Fruit fly (Drosophila melanogaster): ENCODE data around the gene CG10864.

CG10864 gene

dm6 chr3R:18371346-18371745 is 40.1 kb downstream of the CG10864 start:
- TF ChIP-seq usp (GFP tag; optimal IDR thresholded peaks at IDR 0.05) (no peak), pan (optimal IDR thresholded peaks at IDR 0.05) (no peak), psq (optimal IDR thresholded peaks at IDR 0.05) (no peak), EcR (GFP tag; optimal IDR thresholded peaks at IDR 0.05) (no peak), CG8478 (optimal IDR thresholded peaks at IDR 0.05) (no peak), Dll (optimal IDR thresholded peaks at IDR 0.05) (no peak)

- TF ChIP-seq psq (optimal IDR thresholded peaks at IDR 0.05) (no peak), Dll (optimal IDR thresholded peaks at IDR 0.05) (no peak), usp (GFP tag; optimal IDR thresholded peaks at IDR 0.05) (no peak)
These were observed 42.8 kb downstream of the CG10864 start for dm6 chr3R:18368595-18368994.

dm6 chr3R:18366644-18366985 is 44.8 kb downstream of the CG10864 start:
- TF ChIP-seq usp (GFP tag; optimal IDR thresholded peaks at IDR 0.05) (no peak), CG8478 (optimal IDR thresholded peaks at IDR 0.05) (no peak), Dll (optimal IDR thresholded peaks at IDR 0.05) (no peak), EcR (GFP tag; optimal IDR thresholded peaks at IDR 0.05) (no peak), psq (optimal IDR thresholded peaks at IDR 0.05) (no peak), pan (optimal IDR thresholded peaks at IDR 0.05) (no peak)

dm6 chr3R:18365978-18366643 is 45.3 kb downstream of the CG10864 start, which contains the start of the genes WRNexo and Nup43:
WRNexo (minus strand) TSS chr3R:18366162.
Nup43 (plus strand) TSS chr3R:18366638.
- no peak for TF ChIP-seq CG8478 (optimal IDR thresholded peaks at IDR 0.05)

DNA sequence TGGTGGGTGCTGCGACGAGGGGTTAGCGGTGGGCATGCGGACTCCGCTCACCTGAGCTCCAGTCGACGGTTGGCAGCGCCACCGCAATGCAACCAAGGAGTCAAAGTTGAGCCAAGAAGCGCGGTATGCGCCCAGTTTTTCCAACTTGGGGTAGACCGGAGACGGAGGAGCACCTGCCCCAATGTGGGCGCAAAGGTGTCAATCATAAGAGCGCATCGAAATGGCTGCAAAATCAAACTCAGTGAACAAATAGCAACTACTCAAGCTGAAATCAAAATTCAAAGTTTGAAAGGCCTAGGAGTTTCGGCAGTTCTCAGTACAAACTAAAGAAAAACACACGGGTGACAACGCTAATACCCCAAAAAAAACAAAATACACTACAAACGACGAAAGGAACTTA is 49.7 kb downstream of the CG10864 start, which contains the start of gene hmw:
Gene hmw, plus strand, starts transcription at position 301 of the 400 bp plus-strand sequence.
- no peak for TF ChIP-seq Dll (optimal IDR thresholded peaks at IDR 0.05)
- TF ChIP-seq usp (GFP tag; optimal IDR thresholded peaks at IDR 0.05), result no peak
- no peak for TF ChIP-seq pan (optimal IDR thresholded peaks at IDR 0.05)
- no peak for TF ChIP-seq psq (optimal IDR thresholded peaks at IDR 0.05)
- no peak for TF ChIP-seq EcR (GFP tag; optimal IDR thresholded peaks at IDR 0.05)
- no peak for TF ChIP-seq CG8478 (optimal IDR thresholded peaks at IDR 0.05)

DNA sequence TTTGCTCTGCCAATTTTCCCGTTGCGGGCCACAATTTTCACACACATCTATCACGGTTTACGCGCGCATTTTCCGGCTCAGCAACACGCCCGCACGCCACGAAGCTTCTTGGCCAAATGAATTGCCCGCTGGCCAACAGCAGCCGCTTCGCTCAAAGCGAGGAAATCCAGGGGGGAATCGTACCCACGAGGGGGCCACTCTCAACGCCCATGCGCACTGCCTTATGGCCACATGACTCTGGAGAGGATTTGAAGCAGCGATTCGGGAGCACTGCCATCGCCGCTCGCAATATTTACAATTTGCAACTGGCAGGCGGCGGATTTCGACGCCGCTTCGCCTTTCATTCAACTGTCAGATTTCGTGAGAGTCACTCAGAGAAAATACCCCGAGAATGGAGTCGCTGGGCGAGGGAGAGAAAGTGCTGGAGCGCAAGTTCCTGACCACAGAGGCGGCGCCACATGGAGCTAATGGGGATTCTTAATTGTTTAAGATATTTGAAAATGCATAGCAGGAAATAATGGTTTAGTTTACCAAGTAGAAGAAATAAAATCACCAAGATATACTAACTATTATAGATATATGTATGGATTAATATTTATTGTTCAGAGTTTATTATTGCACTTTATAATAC is 50.7 kb downstream of the CG10864 start, which contains the start of gene CG15803:
Gene CG15803, minus strand, starts transcription at position 99 of the 631 bp plus-strand sequence.
- TF ChIP-seq CG8478 (optimal IDR thresholded peaks at IDR 0.05) (no peak), psq (optimal IDR thresholded peaks at IDR 0.05) (no peak), Dll (optimal IDR thresholded peaks at IDR 0.05) (peak; percentile 61), EcR (GFP tag; optimal IDR thresholded peaks at IDR 0.05) (no peak), usp (GFP tag; optimal IDR thresholded peaks at IDR 0.05) (no peak), pan (optimal IDR thresholded peaks at IDR 0.05) (no peak)
